Worm (Caenorhabditis elegans): ENCODE results near the gene K02F3.9.

K02F3.9 gene

DNA sequence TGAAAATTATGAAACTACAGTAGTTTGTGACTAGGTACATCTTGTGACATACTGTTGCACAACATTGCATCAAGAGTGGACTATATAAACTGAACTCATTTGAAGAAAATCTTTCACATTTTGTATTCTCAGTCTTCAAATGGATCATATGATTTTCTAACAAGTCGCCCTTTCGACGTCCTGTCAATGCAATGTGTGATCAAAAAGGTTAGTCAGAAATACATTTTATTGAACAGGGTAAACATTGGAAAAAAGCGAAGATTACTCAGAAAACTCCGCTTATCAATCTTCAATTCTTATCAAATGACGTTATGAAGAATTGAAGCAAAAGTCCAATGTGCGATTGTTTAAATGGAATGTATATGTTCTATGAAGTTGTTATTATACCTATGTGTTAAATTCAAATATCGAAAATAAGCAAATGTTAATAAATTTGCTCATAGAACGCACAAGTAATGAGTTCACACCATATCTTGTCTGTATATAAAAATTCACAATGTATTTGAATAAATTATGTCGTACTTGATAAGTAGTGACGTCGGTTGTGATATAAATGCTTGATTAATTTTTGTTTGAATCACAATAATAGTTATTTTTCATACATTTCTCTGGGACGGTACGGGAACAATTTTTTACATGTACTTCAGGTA is 8.2 kb downstream of the K02F3.9 start, which contains the start of gene zip-2:
TSS of gene zip-2 (plus strand) at position 128 of the 650 bp plus-strand sequence.
- no peak for TF ChIP-seq cog-1 (tag; optimal IDR thresholded peaks at IDR 0.05)
- no peak for TF ChIP-seq klf-2 (GFP tag; conservative IDR thresholded peaks at IDR 0.05)
- TF ChIP-seq tab-1 (GFP tag; IDR thresholded peaks at IDR 0.05), result no peak
- no peak for TF ChIP-seq ztf-23 (GFP tag; IDR thresholded peaks at IDR 0.05)
- no peak for TF ChIP-seq ztf-29 (GFP tag; IDR thresholded peaks at IDR 0.05)
- no peak for TF ChIP-seq ref-1 (GFP tag; conservative IDR thresholded peaks at IDR 0.05)
- no peak for TF ChIP-seq flt-1 (GFP tag; IDR thresholded peaks at IDR 0.05)
- no peak for TF ChIP-seq T22C8.4 (GFP tag; IDR thresholded peaks at IDR 0.05)
- no peak for TF ChIP-seq med-1 (GFP tag; optimal IDR thresholded peaks at IDR 0.05; ENCODE audit: insufficient read depth)

DNA sequence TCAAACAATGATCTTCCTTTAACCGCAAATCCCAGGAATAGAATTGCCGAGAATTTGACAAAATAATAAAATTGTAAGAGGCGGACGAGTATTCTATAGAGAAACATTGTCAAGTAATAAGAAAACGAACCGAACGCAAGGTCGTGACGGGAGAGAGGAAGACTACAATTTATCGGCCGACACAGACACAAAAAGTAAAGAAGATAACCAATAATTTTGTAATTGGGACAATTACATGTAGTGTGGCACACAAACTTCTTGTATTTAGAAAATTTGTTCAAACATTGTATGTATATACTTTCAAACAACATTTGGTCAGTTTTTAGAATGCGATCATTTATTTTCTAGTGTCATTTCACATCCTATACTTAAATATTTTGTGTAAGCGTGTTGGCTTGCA is 9.2 kb downstream of the K02F3.9 start, which contains the start of gene ceeh-1:
TSS of gene ceeh-1 (minus strand) at position 317 of the 400 bp plus-strand sequence.
- TF ChIP-seq ref-1 (GFP tag; conservative IDR thresholded peaks at IDR 0.05), result no peak
- TF ChIP-seq flt-1 (GFP tag; IDR thresholded peaks at IDR 0.05), result no peak
- no peak for TF ChIP-seq ztf-29 (GFP tag; IDR thresholded peaks at IDR 0.05)
- no peak for TF ChIP-seq tab-1 (GFP tag; IDR thresholded peaks at IDR 0.05)
- no peak for TF ChIP-seq cog-1 (tag; optimal IDR thresholded peaks at IDR 0.05)
- TF ChIP-seq klf-2 (GFP tag; conservative IDR thresholded peaks at IDR 0.05), result no peak
- TF ChIP-seq med-1 (GFP tag; optimal IDR thresholded peaks at IDR 0.05; ENCODE audit: insufficient read depth), result no peak
- TF ChIP-seq T22C8.4 (GFP tag; IDR thresholded peaks at IDR 0.05), result no peak
- no peak for TF ChIP-seq ztf-23 (GFP tag; IDR thresholded peaks at IDR 0.05)

ce11 chrIII:825256-825655 is 15.9 kb downstream of the K02F3.9 start:
- TF ChIP-seq ztf-23 (GFP tag; IDR thresholded peaks at IDR 0.05) (no peak), T22C8.4 (GFP tag; IDR thresholded peaks at IDR 0.05) (no peak), med-1 (GFP tag; optimal IDR thresholded peaks at IDR 0.05; ENCODE audit: insufficient read depth) (no peak), tab-1 (GFP tag; IDR thresholded peaks at IDR 0.05) (no peak), ref-1 (GFP tag; conservative IDR thresholded peaks at IDR 0.05) (no peak), flt-1 (GFP tag; IDR thresholded peaks at IDR 0.05) (no peak), ztf-29 (GFP tag; IDR thresholded peaks at IDR 0.05) (no peak), klf-2 (GFP tag; conservative IDR thresholded peaks at IDR 0.05) (no peak), cog-1 (tag; optimal IDR thresholded peaks at IDR 0.05) (no peak)

- TF ChIP-seq T22C8.4 (GFP tag; IDR thresholded peaks at IDR 0.05) (no peak), cog-1 (tag; optimal IDR thresholded peaks at IDR 0.05) (no peak), klf-2 (GFP tag; conservative IDR thresholded peaks at IDR 0.05) (no peak), tab-1 (GFP tag; IDR thresholded peaks at IDR 0.05) (no peak), ztf-29 (GFP tag; IDR thresholded peaks at IDR 0.05) (no peak), med-1 (GFP tag; optimal IDR thresholded peaks at IDR 0.05; ENCODE audit: insufficient read depth) (no peak), ref-1 (GFP tag; conservative IDR thresholded peaks at IDR 0.05) (no peak), ztf-23 (GFP tag; IDR thresholded peaks at IDR 0.05) (no peak), flt-1 (GFP tag; IDR thresholded peaks at IDR 0.05) (no peak)
These were observed 18.5 kb downstream of the K02F3.9 start, which contains the start of gene clec-149 for ce11 chrIII:822546-823272. Gene clec-149, plus strand, starts transcription at chrIII:823222.

DNA sequence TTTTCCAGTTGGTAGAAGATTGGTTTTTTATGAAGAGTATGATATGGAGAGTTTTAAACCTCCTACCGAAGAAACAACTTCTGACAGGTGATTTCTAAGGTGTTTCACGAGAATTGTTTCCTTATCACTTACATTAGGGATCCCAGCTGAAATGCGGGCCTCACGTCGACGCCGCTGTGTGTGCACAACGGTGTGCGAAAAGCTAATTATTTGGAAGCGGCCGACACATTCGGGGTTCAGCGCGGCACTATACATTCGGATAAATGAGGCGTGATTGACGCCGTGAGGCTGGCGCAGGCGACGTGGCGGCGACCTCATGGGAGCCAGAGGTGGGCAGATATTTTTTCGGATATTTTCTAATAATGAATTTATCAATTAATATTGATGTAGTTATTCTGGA is 21.9 kb downstream of the K02F3.9 start:
- TF ChIP-seq klf-2 (GFP tag; conservative IDR thresholded peaks at IDR 0.05), result no peak
- TF ChIP-seq ref-1 (GFP tag; conservative IDR thresholded peaks at IDR 0.05), result no peak
- no peak for TF ChIP-seq flt-1 (GFP tag; IDR thresholded peaks at IDR 0.05)
- no peak for TF ChIP-seq med-1 (GFP tag; optimal IDR thresholded peaks at IDR 0.05; ENCODE audit: insufficient read depth)
- no peak for TF ChIP-seq ztf-29 (GFP tag; IDR thresholded peaks at IDR 0.05)

- TF ChIP-seq tab-1 (GFP tag; IDR thresholded peaks at IDR 0.05) (no peak), cog-1 (tag; optimal IDR thresholded peaks at IDR 0.05) (no peak), klf-2 (GFP tag; conservative IDR thresholded peaks at IDR 0.05) (no peak), ztf-23 (GFP tag; IDR thresholded peaks at IDR 0.05) (no peak), ztf-29 (GFP tag; IDR thresholded peaks at IDR 0.05) (no peak), T22C8.4 (GFP tag; IDR thresholded peaks at IDR 0.05) (no peak), med-1 (GFP tag; optimal IDR thresholded peaks at IDR 0.05; ENCODE audit: insufficient read depth) (no peak), ref-1 (GFP tag; conservative IDR thresholded peaks at IDR 0.05) (no peak), flt-1 (GFP tag; IDR thresholded peaks at IDR 0.05) (no peak)
These were observed 25.3 kb downstream of the K02F3.9 start, which contains the start of gene dac-1 for ce11 chrIII:815845-816244. Gene dac-1, plus strand, starts transcription at chrIII:816145.

DNA sequence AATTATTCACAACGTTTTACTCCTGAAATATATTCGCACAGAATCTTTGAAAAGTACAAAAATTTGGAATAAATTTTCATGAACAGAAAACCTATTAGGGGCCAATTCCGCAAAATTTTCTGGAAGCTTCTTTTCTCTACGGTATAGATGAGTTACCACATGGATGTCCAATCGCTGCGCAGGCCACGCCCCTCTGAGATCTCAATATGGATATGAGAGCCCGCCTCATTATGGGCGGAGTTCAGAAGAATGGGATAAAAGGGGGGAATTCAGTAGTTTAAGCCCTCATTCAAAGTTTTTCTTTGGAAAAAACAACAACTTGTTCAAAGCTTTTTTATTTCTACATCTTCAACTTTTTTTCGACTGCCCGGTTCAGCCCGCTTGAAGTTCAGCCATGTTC is 29.6 kb downstream of the K02F3.9 start, which contains the start of gene daf-7:
TSS of gene daf-7 (plus strand) at position 301 of the 400 bp plus-strand sequence.
- no peak for TF ChIP-seq T22C8.4 (GFP tag; IDR thresholded peaks at IDR 0.05)
- no peak for TF ChIP-seq klf-2 (GFP tag; conservative IDR thresholded peaks at IDR 0.05)
- TF ChIP-seq flt-1 (GFP tag; IDR thresholded peaks at IDR 0.05), result no peak
- TF ChIP-seq ztf-29 (GFP tag; IDR thresholded peaks at IDR 0.05), result no peak
- no peak for TF ChIP-seq ztf-23 (GFP tag; IDR thresholded peaks at IDR 0.05)
- no peak for TF ChIP-seq med-1 (GFP tag; optimal IDR thresholded peaks at IDR 0.05; ENCODE audit: insufficient read depth)

- TF ChIP-seq cog-1 (tag; optimal IDR thresholded peaks at IDR 0.05) (no peak), klf-2 (GFP tag; conservative IDR thresholded peaks at IDR 0.05) (no peak), flt-1 (GFP tag; IDR thresholded peaks at IDR 0.05) (no peak), T22C8.4 (GFP tag; IDR thresholded peaks at IDR 0.05) (no peak), med-1 (GFP tag; optimal IDR thresholded peaks at IDR 0.05; ENCODE audit: insufficient read depth) (no peak), tab-1 (GFP tag; IDR thresholded peaks at IDR 0.05) (no peak), ref-1 (GFP tag; conservative IDR thresholded peaks at IDR 0.05) (no peak), ztf-29 (GFP tag; IDR thresholded peaks at IDR 0.05) (no peak), ztf-23 (GFP tag; IDR thresholded peaks at IDR 0.05) (no peak)
These were observed 39.1 kb downstream of the K02F3.9 start for ce11 chrIII:802041-802440.

DNA sequence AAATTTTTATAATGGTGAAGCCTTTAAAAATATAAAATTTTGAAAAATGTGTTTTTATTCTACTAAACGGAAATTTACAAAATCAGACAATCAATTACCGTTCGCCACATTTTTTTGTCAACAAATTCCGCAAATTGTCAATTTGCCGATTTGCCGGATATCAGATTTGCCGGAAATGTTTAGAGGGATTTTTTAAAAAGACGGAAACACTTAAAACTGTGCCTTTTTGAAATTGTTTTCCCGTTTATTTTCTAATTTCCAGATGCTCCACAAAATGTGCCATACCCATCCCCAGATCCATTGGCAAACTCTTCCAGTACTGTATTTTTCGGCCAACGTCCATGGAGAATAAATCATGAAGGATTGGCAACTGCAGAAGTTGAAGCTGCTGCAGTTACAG is 43.7 kb downstream of the K02F3.9 start:
- TF ChIP-seq ztf-23 (GFP tag; IDR thresholded peaks at IDR 0.05) (no peak), T22C8.4 (GFP tag; IDR thresholded peaks at IDR 0.05) (no peak), flt-1 (GFP tag; IDR thresholded peaks at IDR 0.05) (no peak), med-1 (GFP tag; optimal IDR thresholded peaks at IDR 0.05; ENCODE audit: insufficient read depth) (no peak), ref-1 (GFP tag; conservative IDR thresholded peaks at IDR 0.05) (no peak), tab-1 (GFP tag; IDR thresholded peaks at IDR 0.05) (no peak), ztf-29 (GFP tag; IDR thresholded peaks at IDR 0.05) (no peak), cog-1 (tag; optimal IDR thresholded peaks at IDR 0.05) (no peak)

Measured in whole organism, midembryonic.